Fruit fly (Drosophila melanogaster): Measurements from ENCODE around the gene CG13101.
A peak's percentile ranks its signal among the peaks of the same experiment; 100 is the strongest.

CG13101 gene

dm6 chr2L:8937003-8937402, 47.7 kb downstream of the CG13101 start, which contains the start of gene Tsp29Fb (continued):
- peak; percentile 68 for TF ChIP-seq nerfin-1 (tag; optimal IDR thresholded peaks at IDR 0.05)
- TF ChIP-seq trh (GFP tag; optimal IDR thresholded peaks at IDR 0.05) = peak; percentile 53
- TF ChIP-seq CG8089 (GFP tag; optimal IDR thresholded peaks at IDR 0.05) = peak; percentile 4
- peak; percentile 16 for TF ChIP-seq Mad (GFP tag; optimal IDR thresholded peaks at IDR 0.05)
- peak; percentile 75 for TF ChIP-seq bcd (GFP tag; optimal IDR thresholded peaks at IDR 0.05)
- TF ChIP-seq CG34224 (GFP tag; IDR thresholded peaks at IDR 0.05; ENCODE audit: partially characterized antibody) = no peak
- TF ChIP-seq Mes4 (GFP tag; optimal IDR thresholded peaks at IDR 0.05) = no peak
- peak; percentile 47 to 59 for TF ChIP-seq Pdp1 (GFP tag; optimal IDR thresholded peaks at IDR 0.05)
- TF ChIP-seq CG9876 (GFP tag; optimal IDR thresholded peaks at IDR 0.05) = no peak
- TF ChIP-seq grn (GFP tag; optimal IDR thresholded peaks at IDR 0.05) = no peak
- peak; percentile 49 for TF ChIP-seq gsb-n (tag; optimal IDR thresholded peaks at IDR 0.05)
- TF ChIP-seq CG31365 (tag; optimal IDR thresholded peaks at IDR 0.05) = no peak
- peak; percentile 31; the same call in 1 of the 2 replicates for TF ChIP-seq H2.0 (GFP tag; IDR thresholded peaks at IDR 0.05)
- peak; percentile 73 for TF ChIP-seq Blimp-1 (GFP tag; optimal IDR thresholded peaks at IDR 0.05)
- no peak for TF ChIP-seq abd-A (tag; optimal IDR thresholded peaks at IDR 0.05)
- no peak for TF ChIP-seq MTF-1 (GFP tag; optimal IDR thresholded peaks at IDR 0.05; ENCODE audit: borderline replicate concordance)
- no peak for TF ChIP-seq usp (GFP tag; optimal IDR thresholded peaks at IDR 0.05)
- TF ChIP-seq CG2116 (GFP tag; optimal IDR thresholded peaks at IDR 0.05) = peak; percentile 26
- peak; percentile 63; the same call in 2 of the 3 replicates for TF ChIP-seq CG11456 (GFP tag; IDR thresholded peaks at IDR 0.05)
- no peak for TF ChIP-seq psq (GFP tag; optimal IDR thresholded peaks at IDR 0.05)
- no peak for TF ChIP-seq tup (GFP tag; optimal IDR thresholded peaks at IDR 0.05)
- TF ChIP-seq CG18619 (GFP tag; optimal IDR thresholded peaks at IDR 0.05) = peak; percentile 69
- peak; percentile 52 for TF ChIP-seq CrebB (tag; optimal IDR thresholded peaks at IDR 0.05)
- peak; percentile 79 for TF ChIP-seq sob (GFP tag; IDR thresholded peaks at IDR 0.05)
- no peak for TF ChIP-seq Tbp (GFP tag; optimal IDR thresholded peaks at IDR 0.05)
- TF ChIP-seq sima (GFP tag; optimal IDR thresholded peaks at IDR 0.05) = no peak
- TF ChIP-seq klu (GFP tag; IDR thresholded peaks at IDR 0.05) = peak; percentile 52; the same call in 1 of the 2 replicates
- TF ChIP-seq CG14667 (GFP tag; IDR thresholded peaks at IDR 0.05) = peak; percentile 49; the same call in 1 of the 2 replicates
- peak; percentile 48 for TF ChIP-seq shn (GFP tag; optimal IDR thresholded peaks at IDR 0.05)
- TF ChIP-seq ken (GFP tag; IDR thresholded peaks at IDR 0.05) = 0 out of 3 replicates have a peak, but pooled peaks have one; percentile 35
- TF ChIP-seq CG1832 (GFP tag; optimal IDR thresholded peaks at IDR 0.05) = no peak
- no peak for TF ChIP-seq zfh1 (GFP tag; IDR thresholded peaks at IDR 0.05)
- TF ChIP-seq CG9215 (GFP tag; IDR thresholded peaks at IDR 0.05) = peak; percentile 71
- TF ChIP-seq CG34422 (GFP tag; IDR thresholded peaks at IDR 0.05) = no peak
- TF ChIP-seq CG8388 (GFP tag; optimal IDR thresholded peaks at IDR 0.05) = peak; percentile 65
- no peak for TF ChIP-seq toy (GFP tag; IDR thresholded peaks at IDR 0.05)
- TF ChIP-seq CG7556 (GFP tag; optimal IDR thresholded peaks at IDR 0.05) = peak; percentile 84
- no peak for TF ChIP-seq yki (optimal IDR thresholded peaks at IDR 0.05)
- peak; percentile 47; the same call in 1 of the 2 replicates for TF ChIP-seq Rx (GFP tag; IDR thresholded peaks at IDR 0.05)
- TF ChIP-seq Dbx (GFP tag; IDR thresholded peaks at IDR 0.05) = peak; percentile 72
- TF ChIP-seq ind (GFP tag; optimal IDR thresholded peaks at IDR 0.05) = peak; percentile 73
- no peak for TF ChIP-seq Optix (GFP tag; IDR thresholded peaks at IDR 0.05)
- TF ChIP-seq Oaz (GFP tag; IDR thresholded peaks at IDR 0.05) = peak; percentile 38; the same call in 1 of the 2 replicates
- no peak for TF ChIP-seq CG2889 (GFP tag; IDR thresholded peaks at IDR 0.05)
- peak; percentile 86 for TF ChIP-seq Fer3 (tag; optimal IDR thresholded peaks at IDR 0.05)
- TF ChIP-seq tin (GFP tag; optimal IDR thresholded peaks at IDR 0.05) = peak; percentile 44
- no peak for TF ChIP-seq Elba2 (GFP tag; optimal IDR thresholded peaks at IDR 0.05)
- peak; percentile 1 for TF ChIP-seq cato (GFP tag; optimal IDR thresholded peaks at IDR 0.05; ENCODE audit: borderline replicate concordance)
- peak; percentile 49 for TF ChIP-seq CG6854 (GFP tag; optimal IDR thresholded peaks at IDR 0.05)
- TF ChIP-seq Xbp1 (GFP tag; optimal IDR thresholded peaks at IDR 0.05) = peak; percentile 77
- peak; percentile 87 for TF ChIP-seq CG30403 (GFP tag; optimal IDR thresholded peaks at IDR 0.05)
- peak; percentile 78 for TF ChIP-seq CG17361 (GFP tag; IDR thresholded peaks at IDR 0.05)
